Fruit fly (Drosophila melanogaster) whole organism, adult: ENCODE measurements around the gene CG3348.

ENCODE experiments used
- CG11617 ChIP-seq: fragments of 200-800 bp; sonication (Bioruptor generic); optimal IDR thresholded peaks from 2 replicates; lab custom pipeline; 2017; ENCODE audit warnings: mild to moderate bottlenecking, missing biosample characterization, missing genetic modification reagents, missing genetic modification characterization
- CG12768 ChIP-seq: fragments of 200-800 bp; sonication (Bioruptor generic); optimal IDR thresholded peaks from 2 replicates; lab custom pipeline; 2017; ENCODE audit warnings: missing biosample characterization, missing genetic modification characterization, mild to moderate bottlenecking, moderate library complexity, missing genetic modification reagents
- CG14711 ChIP-seq: fragments of 200-800 bp; sonication (Bioruptor generic); optimal IDR thresholded peaks from 2 replicates; lab custom pipeline; 2018; ENCODE audit warnings: missing biosample characterization, mild to moderate bottlenecking, missing genetic modification characterization, moderate library complexity
- CG1620 ChIP-seq: fragments of 200-800 bp; sonication (Bioruptor generic); optimal IDR thresholded peaks from 2 replicates; lab custom pipeline; 2016; ENCODE audit warnings: missing biosample characterization, missing genetic modification characterization
- CG33017 ChIP-seq: fragments of 200-800 bp; sonication (Bioruptor generic); optimal IDR thresholded peaks from 2 replicates; lab custom pipeline; 2018; ENCODE audit warnings: missing biosample characterization, mild to moderate bottlenecking, missing genetic modification characterization, moderate library complexity
- CG5204 ChIP-seq: fragments of 200-800 bp; sonication (Bioruptor generic); optimal IDR thresholded peaks from 2 replicates; lab custom pipeline; 2016; ENCODE audit warnings: missing biosample characterization, missing genetic modification characterization
- CG7045 ChIP-seq: fragments of 200-800 bp; sonication (Bioruptor generic); optimal IDR thresholded peaks from 2 replicates; lab custom pipeline; 2017; ENCODE audit warnings: missing biosample characterization, mild to moderate bottlenecking, missing genetic modification characterization
- CG7101 ChIP-seq: fragments of 200-800 bp; sonication (Bioruptor generic); optimal IDR thresholded peaks from 2 replicates; lab custom pipeline; 2018; ENCODE audit warnings: missing biosample characterization, mild to moderate bottlenecking, missing genetic modification characterization, moderate library complexity
- Clk ChIP-seq: fragments of 200-800 bp; sonication (Bioruptor generic); optimal IDR thresholded peaks from 2 replicates; lab custom pipeline; 2017; ENCODE audit warnings: missing biosample characterization, missing genetic modification characterization
- Crg-1 ChIP-seq: fragments of 200-800 bp; sonication (Bioruptor generic); optimal IDR thresholded peaks from 2 replicates; lab custom pipeline; 2016; ENCODE audit warnings: missing biosample characterization, missing genetic modification characterization
- Hr96 ChIP-seq: fragments of 200-800 bp; sonication (Bioruptor generic); optimal IDR thresholded peaks from 2 replicates; lab custom pipeline; 2016; ENCODE audit warnings: missing biosample characterization, missing genetic modification characterization
- Mnt ChIP-seq: fragments of 200-800 bp; sonication (Bioruptor generic); optimal IDR thresholded peaks from 2 replicates; lab custom pipeline; 2016; ENCODE audit warnings: missing biosample characterization, mild to moderate bottlenecking, missing genetic modification characterization
- bab1 ChIP-seq: fragments of 200-800 bp; sonication (Bioruptor generic); optimal IDR thresholded peaks from 3 replicates; lab custom pipeline; 2019; ENCODE audit warnings: missing biosample characterization, mild to moderate bottlenecking, missing genetic modification characterization, moderate library complexity
- cic ChIP-seq: fragments of 200-800 bp; sonication (Bioruptor generic); optimal IDR thresholded peaks from 2 replicates; lab custom pipeline; 2017; ENCODE audit warnings: missing biosample characterization, mild to moderate bottlenecking, missing genetic modification characterization, moderate library complexity
- cnc ChIP-seq, 2 experiments: fragments of >200 bp; optimal IDR thresholded peaks; 2 replicates each; lab custom pipeline; 2017
- kay ChIP-seq: fragments of 200-800 bp; sonication (Bioruptor generic); peaks from one replicate; lab custom pipeline; 2016; ENCODE audit warnings: missing biosample characterization, missing genetic modification characterization, borderline replicate concordance
- ovo ChIP-seq: fragments of 200-800 bp; sonication (Bioruptor generic); optimal IDR thresholded peaks from 2 replicates; lab custom pipeline; 2016; ENCODE audit warnings: missing biosample characterization, missing genetic modification characterization
- pad ChIP-seq: fragments of 200-800 bp; sonication (Bioruptor generic); optimal IDR thresholded peaks from 3 replicates; lab custom pipeline; 2017; ENCODE audit warnings: missing biosample characterization, missing genetic modification characterization, mild to moderate bottlenecking, moderate library complexity, missing genetic modification reagents
- tj ChIP-seq: fragments of 200-800 bp; sonication (Bioruptor generic); optimal IDR thresholded peaks from 3 replicates; lab custom pipeline; 2017; ENCODE audit warnings: missing biosample characterization, mild to moderate bottlenecking, missing genetic modification characterization, moderate library complexity
- toe ChIP-seq: fragments of 200-800 bp; sonication (Bioruptor generic); optimal IDR thresholded peaks from 2 replicates; lab custom pipeline; 2016; ENCODE audit warnings: missing biosample characterization, missing genetic modification characterization

The CG3348 gene

DNA sequence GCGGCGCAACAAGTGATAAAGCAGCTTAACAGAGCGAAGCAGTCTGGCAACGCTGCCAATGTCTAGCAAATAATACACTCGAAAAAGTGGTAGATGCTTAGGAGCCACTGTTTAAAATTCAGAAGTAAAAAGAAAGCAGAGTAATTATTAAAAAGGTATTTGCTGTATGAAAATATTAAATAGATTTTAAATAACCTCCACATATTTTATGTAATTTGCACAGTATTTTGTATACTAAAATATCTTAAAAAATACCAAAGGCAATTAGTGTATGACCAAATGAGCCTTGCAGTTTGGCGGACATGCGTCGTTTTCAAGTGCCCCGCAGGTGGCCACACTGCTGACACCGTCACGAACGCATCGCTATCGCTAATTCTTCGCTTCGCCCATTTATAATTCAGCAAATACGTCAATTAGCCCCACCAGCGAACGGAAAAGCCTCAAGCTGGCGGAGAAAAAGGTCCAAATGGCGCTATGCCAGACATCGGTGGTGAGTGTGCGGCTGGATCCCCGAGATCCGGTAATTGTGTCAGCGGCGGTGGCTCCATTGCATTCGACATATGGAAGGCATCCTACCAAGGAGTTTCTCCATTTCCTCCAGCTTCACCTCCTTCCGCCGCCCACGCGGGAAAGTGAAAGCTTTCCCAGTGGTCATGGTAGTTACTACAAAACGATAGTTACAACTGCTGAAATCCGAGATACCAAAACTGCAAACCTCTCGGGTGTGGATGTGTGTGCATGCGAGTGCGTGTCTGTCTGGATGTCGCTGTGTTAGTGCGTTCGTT lies 38.7 kb downstream of the CG3348 start, which contains the start of gene pll:
TSS of gene pll (minus strand) at position 47 of the 785 bp plus-strand sequence.
- TF ChIP-seq Crg-1 (GFP tag; lab: Kevin White, UChicago) (peak; percentile 49), CG7101 (tag; lab: Kevin White, UChicago) (peak; percentile 88), cic (peak; percentile 12), CG1620 (GFP tag; lab: Kevin White, UChicago) (peak; percentile 83), CG7045 (GFP tag; lab: Kevin White, UChicago) (peak; percentile 78), Clk (GFP tag; lab: Kevin White, UChicago) (peak; percentile 55), pad (GFP tag; lab: Kevin White, UChicago) (peak; percentile 51), CG11617 (GFP tag; lab: Kevin White, UChicago) (peak; percentile 83), CG33017 (tag; lab: Kevin White, UChicago) (peak; percentile 83), CG14711 (peak; percentile 82), bab1 (peak; percentile 89), kay (GFP tag; lab: Kevin White, UChicago) (no peak), toe (GFP tag; lab: Kevin White, UChicago) (peak; percentile 86), ovo (GFP tag; lab: Kevin White, UChicago) (peak; percentile 32), CG5204 (GFP tag; lab: Kevin White, UChicago) (peak; percentile 90), CG12768 (GFP tag; lab: Kevin White, UChicago) (peak; percentile 55), tj (GFP tag; lab: Kevin White, UChicago) (peak; percentile 48), Mnt (peak; percentile 70), Hr96 (GFP tag; lab: Kevin White, UChicago) (peak; percentile 80), cnc (optimal IDR thresholded peaks at IDR 0.05; lab: Kevin White, UChicago) (no peak)

DNA sequence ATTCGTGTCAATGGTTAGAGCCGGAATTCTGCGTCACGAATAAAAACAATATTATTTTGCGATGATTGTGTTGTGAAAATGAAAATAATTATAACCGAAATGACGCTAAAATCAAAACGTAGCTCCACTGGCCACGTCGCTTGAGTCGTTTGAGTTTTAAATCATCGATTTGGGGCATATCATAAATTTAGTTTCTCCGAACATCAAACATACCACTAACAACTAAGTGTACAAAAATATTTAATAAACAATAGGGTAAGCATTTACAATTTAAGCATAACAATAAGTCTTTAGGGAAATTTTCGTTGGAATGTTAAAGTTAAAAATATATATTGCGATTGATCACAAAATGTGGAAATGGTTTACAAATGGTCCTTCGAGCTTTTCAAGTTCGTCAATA lies 41.1 kb downstream of the CG3348 start, which contains the start of the genes TTLL6B and TfIIA-L:
TSS of gene TTLL6B (minus strand) at position 101 of the 400 bp plus-strand sequence.
TSS of gene TfIIA-L (plus strand) at position 206 of the 400 bp plus-strand sequence.
- TF ChIP-seq cnc (optimal IDR thresholded peaks at IDR 0.05; lab: Kevin White, UChicago) (no peak), toe (GFP tag; lab: Kevin White, UChicago) (no peak), CG1620 (GFP tag; lab: Kevin White, UChicago) (no peak), CG7101 (tag; lab: Kevin White, UChicago) (no peak), Mnt (no peak), CG12768 (GFP tag; lab: Kevin White, UChicago) (no peak), CG33017 (tag; lab: Kevin White, UChicago) (no peak), Hr96 (GFP tag; lab: Kevin White, UChicago) (no peak), bab1 (no peak), CG7045 (GFP tag; lab: Kevin White, UChicago) (no peak), Crg-1 (GFP tag; lab: Kevin White, UChicago) (no peak), CG14711 (no peak), cic (no peak), Clk (GFP tag; lab: Kevin White, UChicago) (no peak), CG5204 (GFP tag; lab: Kevin White, UChicago) (no peak)

DNA sequence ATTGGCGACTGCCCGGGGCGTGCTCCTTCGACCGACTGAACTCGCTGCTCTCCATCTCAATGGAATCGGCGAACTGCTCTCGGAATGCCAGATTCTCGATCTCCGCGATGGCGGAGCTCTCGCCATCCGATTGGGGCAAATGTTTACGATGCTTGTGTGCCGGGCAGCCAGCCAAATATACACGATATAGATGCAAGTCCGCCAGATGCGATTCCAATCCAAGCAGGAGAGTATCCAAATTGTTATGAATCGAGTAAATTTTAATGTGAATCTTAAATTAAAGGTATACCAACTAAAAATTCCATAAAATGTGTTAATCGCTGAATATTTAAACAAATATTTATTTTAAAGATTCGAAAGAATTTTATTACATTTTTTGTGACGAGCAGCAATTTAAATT lies 44.1 kb downstream of the CG3348 start, which contains the start of gene CG5984:
TSS of gene CG5984 (minus strand) at position 101 of the 400 bp plus-strand sequence.
- TF ChIP-seq CG12768 (GFP tag; lab: Kevin White, UChicago) (no peak), tj (GFP tag; lab: Kevin White, UChicago) (no peak), bab1 (no peak), CG7045 (GFP tag; lab: Kevin White, UChicago) (no peak), CG1620 (GFP tag; lab: Kevin White, UChicago) (no peak), kay (GFP tag; lab: Kevin White, UChicago) (no peak)

DNA sequence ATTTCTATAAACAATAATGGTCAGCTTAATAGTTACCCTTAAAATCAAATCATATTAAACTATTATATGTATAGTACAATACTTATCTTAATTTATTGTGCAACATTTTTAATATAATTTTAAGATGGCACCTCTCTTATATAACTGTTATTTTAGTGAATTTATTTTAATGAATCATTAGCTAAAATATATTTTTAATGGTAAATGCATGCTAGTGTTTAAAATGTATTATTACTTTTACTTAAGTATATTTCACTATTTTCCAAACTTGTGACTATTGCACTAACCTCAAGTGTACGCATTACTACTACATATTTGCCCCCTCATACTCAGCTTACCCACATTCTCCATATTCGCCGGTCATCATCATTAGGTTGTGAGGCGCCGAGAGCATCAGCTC lies 45.7 kb downstream of the CG3348 start:
- no peak for TF ChIP-seq Clk (GFP tag; lab: Kevin White, UChicago)
- TF ChIP-seq kay (GFP tag; lab: Kevin White, UChicago): no peak
- no peak for TF ChIP-seq CG1620 (GFP tag; lab: Kevin White, UChicago)
- TF ChIP-seq toe (GFP tag; lab: Kevin White, UChicago): peak; percentile 7
- TF ChIP-seq cnc (optimal IDR thresholded peaks at IDR 0.05; lab: Kevin White, UChicago): no peak
- peak; percentile 15 for TF ChIP-seq CG12768 (GFP tag; lab: Kevin White, UChicago)
- TF ChIP-seq CG11617 (GFP tag; lab: Kevin White, UChicago): peak; percentile 26
- TF ChIP-seq CG7101 (tag; lab: Kevin White, UChicago): peak; percentile 72
- peak; percentile 72 for TF ChIP-seq bab1
- peak; percentile 54 for TF ChIP-seq CG7045 (GFP tag; lab: Kevin White, UChicago)
- peak; percentile 82 for TF ChIP-seq CG33017 (tag; lab: Kevin White, UChicago)
- peak; percentile 25 for TF ChIP-seq tj (GFP tag; lab: Kevin White, UChicago)
- peak; percentile 80 for TF ChIP-seq CG14711

DNA sequence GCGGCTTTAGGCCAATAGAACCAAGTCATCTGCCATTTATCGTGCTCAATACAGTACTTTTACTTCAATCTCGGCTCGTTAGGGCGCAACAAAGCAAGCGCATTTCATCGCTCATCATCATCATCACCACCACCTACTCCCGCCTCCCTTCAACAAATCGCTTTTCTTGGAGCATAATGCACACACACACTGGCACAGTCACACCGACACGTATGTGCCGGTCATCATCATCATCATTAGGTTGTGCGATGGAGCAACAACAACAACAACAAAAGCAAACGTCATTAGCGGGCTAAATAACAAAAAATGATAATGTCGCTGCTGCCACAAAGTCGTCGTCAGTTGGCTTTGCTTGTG lies 46.6 kb downstream of the CG3348 start:
- TF ChIP-seq tj (GFP tag; lab: Kevin White, UChicago) (peak; percentile 4), cnc (optimal IDR thresholded peaks at IDR 0.05; lab: Kevin White, UChicago) (peak in 1 of 2 experiments; percentile 50), ovo (GFP tag; lab: Kevin White, UChicago) (no peak)
